Worm (Caenorhabditis elegans) whole organism, L4 larva: ENCODE measurements around the gene Y49E10.27.

ENCODE experiments used
- D1046.2 ChIP-seq: fragments of 200-800 bp; sonication (Bioruptor generic); IDR thresholded peaks from 2 replicates; pipeline ENCODE4 v1.3.6; 2022; ENCODE audit warnings: missing genetic modification characterization, missing compliant biosample characterization
- F26F4.8 ChIP-seq: fragments of 200-800 bp; sonication (Bioruptor generic); conservative IDR thresholded peaks from 2 replicates; pipeline ENCODE4 v1.3.6; 2022; ENCODE audit warnings: missing genetic modification characterization, missing compliant biosample characterization
- F37D6.2 ChIP-seq: sonication (generic microtip); optimal IDR thresholded peaks from 2 replicates; lab custom pipeline; 2016; ENCODE audit warnings: mild to moderate bottlenecking, missing genetic modification characterization, missing compliant biosample characterization
- F44E2.7 ChIP-seq: fragments of 200-800 bp; sonication (Bioruptor generic); IDR thresholded peaks from 2 replicates; pipeline ENCODE4 v2.1.2; 2022; ENCODE audit warnings: missing genetic modification characterization, missing compliant biosample characterization
- T26A8.4 ChIP-seq: fragments of 200-800 bp; sonication (Bioruptor generic); IDR thresholded peaks from 2 replicates; pipeline ENCODE4 v1.3.6; 2022; ENCODE audit warnings: missing genetic modification characterization, missing compliant biosample characterization
- Y105C5A.15 ChIP-seq: fragments of 200-800 bp; sonication (Bioruptor generic); IDR thresholded peaks from 2 replicates; pipeline ENCODE4 v1.3.6; 2022; ENCODE audit warnings: missing genetic modification characterization, missing compliant biosample characterization
- Y48G9A.11 ChIP-seq: fragments of 200-800 bp; sonication (Bioruptor generic); IDR thresholded peaks from 2 replicates; pipeline ENCODE4 v1.3.6; 2022; ENCODE audit warnings: missing genetic modification reagents, missing genetic modification characterization, missing compliant biosample characterization
- aha-1 ChIP-seq: fragments of 150-350 bp; peaks from one replicate; lab custom pipeline; 2014; ENCODE audit warnings: missing biosample characterization, missing genetic modification characterization
- arid-1 ChIP-seq: fragments of 200-800 bp; sonication (Bioruptor generic); conservative IDR thresholded peaks from 2 replicates; pipeline ENCODE4 v1.3.6; 2022; ENCODE audit warnings: missing genetic modification reagents, missing genetic modification characterization, missing compliant biosample characterization
- ceh-28 ChIP-seq: fragments of 150-350 bp; optimal IDR thresholded peaks from 2 replicates; lab custom pipeline; 2014; ENCODE audit warnings: missing biosample characterization, missing genetic modification reagents, missing genetic modification characterization
- cey-2 ChIP-seq: sonication (generic microtip); optimal IDR thresholded peaks from 3 replicates; lab custom pipeline; 2017; ENCODE audit warnings: missing genetic modification characterization, mild to moderate bottlenecking, missing compliant biosample characterization, antibody characterized with exemption, borderline replicate concordance; ENCODE audit not compliant: insufficient read depth
- daf-16 ChIP-seq, 3 experiments: sonication (generic microtip); optimal IDR thresholded peaks; 2 replicates each; lab custom pipeline; 2016 to 2017; ENCODE audit warnings: missing genetic modification characterization in 3 of 3, missing genetic modification reagents in 3 of 3, mild to moderate bottlenecking in 2 of 3, missing compliant biosample characterization in 2 of 3, missing biosample characterization in 1 of 3, moderate library complexity in 1 of 3
- dmd-6 ChIP-seq: fragments of 200-800 bp; sonication (Bioruptor generic); IDR thresholded peaks from 2 replicates; pipeline ENCODE4 v1.3.6; 2022; ENCODE audit warnings: missing genetic modification reagents, missing genetic modification characterization, missing compliant biosample characterization
- dmd-8 ChIP-seq: fragments of 200-800 bp; sonication (Bioruptor generic); IDR thresholded peaks from 2 replicates; pipeline ENCODE4 v1.3.6; 2022; ENCODE audit warnings: missing genetic modification characterization, missing compliant biosample characterization
- dmd-9 ChIP-seq: fragments of 200-800 bp; sonication (Bioruptor generic); IDR thresholded peaks from 2 replicates; pipeline ENCODE4 v1.3.6; 2022; ENCODE audit warnings: missing genetic modification reagents, missing genetic modification characterization, missing compliant biosample characterization
- dve-1 ChIP-seq: sonication (generic microtip); optimal IDR thresholded peaks from 2 replicates; lab custom pipeline; 2017; ENCODE audit warnings: antibody characterized with exemption, mild to moderate bottlenecking, missing genetic modification characterization, missing compliant biosample characterization; ENCODE audit not compliant: insufficient read depth
- egl-43 ChIP-seq: fragments of 200-800 bp; sonication (Bioruptor generic); IDR thresholded peaks from 2 replicates; pipeline ENCODE4 v1.3.6; 2022; ENCODE audit warnings: missing genetic modification reagents, missing genetic modification characterization, missing compliant biosample characterization
- hif-1 ChIP-seq, 2 experiments: sonication (generic microtip); optimal IDR thresholded peaks; 2 replicates each; lab custom pipeline; 2016 to 2017; ENCODE audit warnings: missing compliant biosample characterization in 2 of 2, missing genetic modification characterization in 2 of 2, missing genetic modification reagents in 2 of 2, missing genotype in 2 of 2, mild to moderate bottlenecking in 1 of 2
- jun-1 ChIP-seq: fragments of 150-350 bp; optimal IDR thresholded peaks from 2 replicates; lab custom pipeline; 2014; ENCODE audit warnings: missing biosample characterization, missing genetic modification reagents, missing genetic modification characterization
- lin-13 ChIP-seq: fragments of 150-350 bp; optimal IDR thresholded peaks from 2 replicates; lab custom pipeline; 2014; ENCODE audit warnings: missing biosample characterization, missing genetic modification reagents, missing genetic modification characterization
- lin-38 ChIP-seq: fragments of 200-800 bp; sonication (Bioruptor generic); IDR thresholded peaks from 2 replicates; pipeline ENCODE4 v1.3.6; 2022; ENCODE audit warnings: missing genetic modification reagents, missing genetic modification characterization, missing compliant biosample characterization
- madf-5 ChIP-seq, 2 experiments: fragments of 200-800 bp; sonication (Bioruptor generic); IDR thresholded peaks; 2 replicates each; pipeline ENCODE4 v1.3.6; 2022; ENCODE audit warnings: missing compliant biosample characterization in 2 of 2, missing genetic modification characterization in 2 of 2
- madf-9 ChIP-seq: fragments of 200-800 bp; sonication (Bioruptor generic); conservative IDR thresholded peaks from 2 replicates; pipeline ENCODE4 v1.3.6; 2022; ENCODE audit warnings: missing genetic modification reagents, missing genetic modification characterization, missing compliant biosample characterization
- mdt-29 ChIP-seq: fragments of 200-800 bp; sonication (Bioruptor generic); IDR thresholded peaks from 2 replicates; pipeline ENCODE4 v1.3.6; 2022; ENCODE audit warnings: missing genetic modification reagents, missing genetic modification characterization, missing compliant biosample characterization
- mxl-3 ChIP-seq: fragments of 200-800 bp; sonication (Bioruptor generic); optimal IDR thresholded peaks from 2 replicates; lab custom pipeline; 2018; ENCODE audit warnings: mild to moderate bottlenecking, missing genetic modification characterization, missing compliant biosample characterization
- nhr-42 ChIP-seq: fragments of 200-800 bp; sonication (Bioruptor generic); IDR thresholded peaks from 2 replicates; pipeline ENCODE4 v1.3.6; 2022; ENCODE audit warnings: missing genetic modification characterization, missing compliant biosample characterization
- nhr-77 ChIP-seq: fragments of 150-350 bp; optimal IDR thresholded peaks from 2 replicates; lab custom pipeline; 2014; ENCODE audit warnings: missing biosample characterization, missing genetic modification characterization
- pha-4 ChIP-seq, 2 experiments: fragments of 150-350 bp in 1 of 2; fragments of 200-800 bp in 1 of 2; sonication (Bioruptor generic) in 1 of 2; IDR thresholded peaks in 1 of 2; optimal IDR thresholded peaks in 1 of 2; 2 replicates each; pipeline versions ENCODE4 v1.3.6 to Lab custom; 2014 to 2022; ENCODE audit warnings: missing genetic modification characterization in 2 of 2, missing genetic modification reagents in 2 of 2, missing biosample characterization in 1 of 2, missing compliant biosample characterization in 1 of 2
- sdz-12 ChIP-seq: fragments of 200-800 bp; sonication (Bioruptor generic); optimal IDR thresholded peaks from 2 replicates; lab custom pipeline; 2018; ENCODE audit warnings: mild to moderate bottlenecking, missing genetic modification characterization, missing compliant biosample characterization
- skn-1 ChIP-seq: fragments of 150-350 bp; optimal IDR thresholded peaks from 2 replicates; lab custom pipeline; 2014; ENCODE audit warnings: missing biosample characterization, missing genetic modification characterization
- snpc-1.2 ChIP-seq: fragments of 200-800 bp; sonication (Bioruptor generic); IDR thresholded peaks from 2 replicates; pipeline ENCODE4 v1.3.6; 2022; ENCODE audit warnings: missing genetic modification reagents, missing genetic modification characterization, missing compliant biosample characterization
- spr-3 ChIP-seq: fragments of 200-800 bp; sonication (Bioruptor generic); optimal IDR thresholded peaks from 2 replicates; lab custom pipeline; 2018; ENCODE audit warnings: mild to moderate bottlenecking, missing genetic modification characterization, missing compliant biosample characterization
- tra-1 ChIP-seq: fragments of 200-800 bp; sonication (Bioruptor generic); IDR thresholded peaks from 2 replicates; pipeline ENCODE4 v1.3.6; 2022; ENCODE audit warnings: missing genetic modification reagents, missing genetic modification characterization, missing compliant biosample characterization
- unc-39 ChIP-seq: sonication (generic microtip); optimal IDR thresholded peaks from 2 replicates; lab custom pipeline; 2017; ENCODE audit warnings: missing biosample characterization, missing genetic modification characterization
- unc-62 ChIP-seq, 3 experiments: fragments of 150-350 bp in 1 of 3; sonication (generic microtip); optimal IDR thresholded peaks in 2 of 3; peaks in 1 of 3; 1 replicate in 1 of 3; 2 replicates in 2 of 3; lab custom pipeline; 2014 to 2017; ENCODE audit warnings: missing biosample characterization in 3 of 3, missing genetic modification characterization in 3 of 3, missing genetic modification reagents in 3 of 3, missing genotype in 1 of 3
- vab-7 ChIP-seq: fragments of 200-800 bp; sonication (Bioruptor generic); IDR thresholded peaks from 2 replicates; pipeline ENCODE4 v1.3.6; 2022; ENCODE audit warnings: missing genetic modification reagents, missing genetic modification characterization, missing compliant biosample characterization

Gene Y49E10.27

DNA sequence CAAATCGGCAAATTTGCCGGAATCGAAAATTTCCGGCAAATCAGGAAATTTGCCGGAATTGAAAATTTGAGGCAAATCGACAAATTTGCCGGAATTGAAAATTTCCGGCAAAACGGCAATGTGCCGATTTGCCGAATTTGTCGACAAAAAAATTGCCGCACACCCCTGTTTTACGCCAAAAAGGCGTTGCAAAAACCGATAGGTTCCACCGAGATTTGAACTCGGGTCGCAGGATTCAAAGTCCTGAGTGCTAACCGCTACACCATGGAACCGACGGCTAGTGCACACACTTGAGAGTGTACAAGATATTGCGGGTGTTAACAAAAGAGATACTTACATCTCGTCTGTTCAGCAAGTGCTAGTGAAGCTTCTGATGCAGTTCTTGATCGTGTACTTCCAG is 34.5 kb upstream of the Y49E10.27 start (continued):
- TF ChIP-seq lin-38 (GFP tag; lab: Robert Waterston, UW) (peak; percentile 72), F44E2.7 (0 out of 2 replicates have a peak, but pooled peaks have one; percentile 13), madf-5 (GFP tag; IDR thresholded peaks at IDR 0.05; lab: Robert Waterston, UW) (peak in 1 of 2 experiments; percentile 59; a peak in 1 of 4 replicates), Y105C5A.15 (GFP tag; lab: Robert Waterston, UW) (no peak), unc-62 (GFP tag; optimal IDR thresholded peaks at IDR 0.05 in 1 of 2; lab: Kevin White, UChicago) (peak in 1 of 2 experiments; percentile 62), unc-62 (tag; optimal IDR thresholded peaks at IDR 0.05; lab: Kevin White, UChicago) (no peak), vab-7 (peak; percentile 59), dve-1 (tag; lab: Kevin White, UChicago) (no peak), T26A8.4 (peak; percentile 53), dmd-8 (GFP tag; lab: Robert Waterston, UW) (0 out of 2 replicates have a peak, but pooled peaks have one; percentile 50), F26F4.8 (GFP tag; lab: Robert Waterston, UW) (peak; percentile 63; the same call in 1 of the 2 replicates), nhr-42 (0 out of 2 replicates have a peak, but pooled peaks have one; percentile 7), spr-3 (GFP tag; lab: Kevin White, UChicago) (peak; percentile 15), madf-9 (GFP tag; lab: Robert Waterston, UW) (peak; percentile 43; the same call in 1 of the 2 replicates), tra-1 (GFP tag; lab: Robert Waterston, UW) (0 out of 2 replicates have a peak, but pooled peaks have one; percentile 22), pha-4 (GFP tag; IDR thresholded peaks at IDR 0.05; lab: Robert Waterston, UW) (peak; percentile 61; the same call in 1 of the 2 replicates), pha-4 (tag; optimal IDR thresholded peaks at IDR 0.05; lab: Kevin White, UChicago) (no peak), daf-16 (GFP tag; optimal IDR thresholded peaks at IDR 0.05; lab: Kevin White, UChicago) (peak in 1 of 2 experiments; percentile 20), daf-16 (tag; optimal IDR thresholded peaks at IDR 0.05; lab: Kevin White, UChicago) (no peak), lin-13 (GFP tag; lab: Kevin White, UChicago) (no peak), dmd-9 (peak; percentile 51; the same call in 1 of the 2 replicates), aha-1 (tag; lab: Kevin White, UChicago) (no peak), snpc-1.2 (GFP tag; lab: Robert Waterston, UW) (peak; percentile 37; the same call in 1 of the 2 replicates), arid-1 (peak; percentile 59; the same call in 1 of the 2 replicates), mxl-3 (peak; percentile 39), F37D6.2 (tag; lab: Kevin White, UChicago) (no peak), sdz-12 (GFP tag; lab: Kevin White, UChicago) (no peak), ceh-28 (tag; lab: Kevin White, UChicago) (no peak), nhr-77 (tag; lab: Kevin White, UChicago) (no peak), D1046.2 (GFP tag; lab: Robert Waterston, UW) (0 out of 2 replicates have a peak, but pooled peaks have one; percentile 56), hif-1 (tag; optimal IDR thresholded peaks at IDR 0.05; lab: Kevin White, UChicago) (no peak), mdt-29 (0 out of 2 replicates have a peak, but pooled peaks have one; percentile 21), Y48G9A.11 (GFP tag; lab: Robert Waterston, UW) (peak; percentile 49; the same call in 1 of the 2 replicates)

DNA sequence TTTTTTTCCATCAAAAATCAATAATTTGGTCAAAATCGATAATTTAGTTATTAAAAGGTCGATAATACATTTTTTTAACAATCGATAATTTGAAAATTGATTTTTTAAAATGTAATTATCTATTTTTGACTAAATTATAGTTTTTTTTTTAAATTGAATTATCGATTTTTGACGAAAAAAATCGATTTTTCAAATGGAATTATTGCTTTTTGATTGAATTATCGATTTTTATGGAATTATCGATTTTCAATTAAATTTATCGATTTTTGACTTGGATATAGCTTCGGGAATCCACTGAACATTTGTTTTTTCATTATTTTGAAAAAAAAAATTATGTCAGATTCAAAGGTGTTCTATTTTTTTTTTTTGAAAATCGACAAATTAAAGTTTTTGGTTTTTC is 23.9 kb upstream of the Y49E10.27 start:
- TF ChIP-seq mxl-3 (no peak), ceh-28 (tag; lab: Kevin White, UChicago) (peak; percentile 88), egl-43 (GFP tag; lab: Robert Waterston, UW) (no peak), dmd-6 (GFP tag; lab: Robert Waterston, UW) (no peak), cey-2 (no peak), skn-1 (tag; lab: Kevin White, UChicago) (no peak), D1046.2 (GFP tag; lab: Robert Waterston, UW) (no peak)

DNA sequence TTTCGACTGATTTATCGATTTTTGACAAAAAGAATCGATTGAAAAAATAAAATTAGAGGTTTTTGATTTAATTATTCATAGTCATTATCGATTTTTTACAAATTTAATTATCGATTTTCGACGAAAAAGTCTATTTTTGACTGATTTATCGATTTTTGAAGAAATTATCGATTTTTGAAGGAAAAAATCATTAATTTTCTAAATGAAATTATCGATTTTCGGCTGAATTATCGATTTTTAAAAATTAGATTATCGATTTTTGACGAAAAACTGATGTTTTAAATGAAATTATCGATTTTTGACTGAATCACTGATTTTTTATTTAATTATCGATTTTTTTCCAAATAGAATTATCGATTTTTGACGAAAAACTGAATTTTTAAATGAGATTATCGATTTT is 23.1 kb upstream of the Y49E10.27 start:
- no peak for TF ChIP-seq jun-1 (tag; lab: Kevin White, UChicago)
- peak; percentile 91 for TF ChIP-seq ceh-28 (tag; lab: Kevin White, UChicago)
- no peak for TF ChIP-seq unc-39
- no peak for TF ChIP-seq arid-1
- TF ChIP-seq, all 104 proteins: peak for 1
